Worm (Caenorhabditis elegans): ENCODE measurements around the gene odr-4.

DNA sequence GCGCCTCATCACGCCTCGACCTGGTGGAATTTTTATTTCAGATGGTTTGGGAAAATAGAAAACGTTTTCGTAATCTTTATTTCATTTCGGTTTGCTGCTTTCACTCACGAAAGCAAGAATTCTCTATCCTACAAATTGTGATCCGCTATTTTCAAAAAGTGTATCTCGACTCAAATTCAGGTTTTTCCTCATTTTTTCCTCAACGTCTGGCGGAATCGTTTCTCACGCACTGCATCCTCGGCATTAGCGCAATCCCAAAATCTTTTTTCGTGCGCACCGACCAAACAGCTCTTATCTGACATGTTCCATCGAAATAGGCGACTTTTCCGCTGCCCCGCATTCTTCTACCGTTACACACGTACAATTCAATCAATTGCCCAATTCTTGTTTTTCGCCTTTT lies 12.3 kb upstream of the odr-4 start, which contains the start of gene F37A4.3:
- TF ChIP-seq nhr-237 (tag; optimal IDR thresholded peaks at IDR 0.05) (no peak), lsy-12 (tag; optimal IDR thresholded peaks at IDR 0.05) (no peak), ama-1 (optimal IDR thresholded peaks at IDR 0.05) (no peak), ceh-9 (tag; optimal IDR thresholded peaks at IDR 0.05) (no peak), fkh-10 (GFP tag; optimal IDR thresholded peaks at IDR 0.05) (no peak), snpc-4 (tag; optimal IDR thresholded peaks at IDR 0.05) (no peak), aly-2 (tag; optimal IDR thresholded peaks at IDR 0.05) (no peak), R02D3.7 (tag; optimal IDR thresholded peaks at IDR 0.05) (no peak), nhr-67 (tag; optimal IDR thresholded peaks at IDR 0.05) (no peak)

Measured in whole organism, L3 larva.